Fruit fly (Drosophila melanogaster): ENCODE data around the gene Nhe1.
A peak's percentile ranks its signal among the peaks of the same experiment; 100 is the strongest.

Gene Nhe1

DNA sequence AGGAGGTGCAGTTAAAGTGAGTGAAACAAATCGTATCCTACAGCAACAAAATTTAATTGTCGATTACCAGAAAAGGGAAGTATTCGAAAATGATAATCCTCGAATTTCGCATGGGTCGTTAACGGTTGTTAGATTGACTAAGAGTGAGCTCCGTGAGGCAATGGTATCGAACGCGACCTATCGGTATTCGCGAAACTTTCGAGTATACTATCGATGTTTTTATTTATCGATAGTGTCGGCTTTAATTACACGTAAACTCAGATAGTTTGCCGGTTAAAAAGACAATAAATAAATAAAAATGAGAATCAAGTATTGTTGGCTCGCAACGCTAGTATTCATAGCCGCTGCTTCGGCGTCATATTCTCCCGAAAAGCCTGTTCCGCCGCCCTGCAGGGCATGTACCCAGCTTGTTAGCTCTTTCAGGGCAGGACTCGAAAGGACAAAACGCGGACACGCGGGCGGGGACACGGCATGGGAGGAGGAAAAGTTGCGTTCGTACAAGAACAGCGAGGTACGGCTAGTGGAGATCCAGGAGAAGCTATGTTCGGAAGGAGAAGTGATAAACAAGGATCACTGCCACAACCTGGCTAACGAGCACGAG is 4.3 kb downstream of the Nhe1 start, which contains the start of gene Creld:
Gene Creld, plus strand, starts transcription at position 220 of the 601 bp plus-strand sequence.
- TF ChIP-seq CG8478 (optimal IDR thresholded peaks at IDR 0.05) (no peak), CG2120 (GFP tag; optimal IDR thresholded peaks at IDR 0.05) (peak; percentile 9), trh (GFP tag; optimal IDR thresholded peaks at IDR 0.05) (no peak), ems (GFP tag; optimal IDR thresholded peaks at IDR 0.05) (peak; percentile 0), CG10979 (tag; optimal IDR thresholded peaks at IDR 0.05) (no peak), hbn (GFP tag; IDR thresholded peaks at IDR 0.05; ENCODE audit: partially characterized antibody) (peak; percentile 100), CG12769 (tag; optimal IDR thresholded peaks at IDR 0.05) (no peak), p53 (GFP tag; optimal IDR thresholded peaks at IDR 0.05) (no peak), CG4328 (GFP tag; optimal IDR thresholded peaks at IDR 0.05) (no peak), tll (GFP tag; optimal IDR thresholded peaks at IDR 0.05) (no peak), CG14710 (tag; optimal IDR thresholded peaks at IDR 0.05) (peak; percentile 39), D19B (GFP tag; optimal IDR thresholded peaks at IDR 0.05) (no peak), CG14667 (GFP tag; IDR thresholded peaks at IDR 0.05) (no peak), CG6813 (GFP tag; optimal IDR thresholded peaks at IDR 0.05) (no peak), Antp (GFP tag; optimal IDR thresholded peaks at IDR 0.05) (no peak), BtbVII (GFP tag; optimal IDR thresholded peaks at IDR 0.05) (no peak), unc-4 (GFP tag; IDR thresholded peaks at IDR 0.05; ENCODE audit: partially characterized antibody) (peak; percentile 99), Abd-B (GFP tag; optimal IDR thresholded peaks at IDR 0.05) (no peak), Hmx (GFP tag; optimal IDR thresholded peaks at IDR 0.05) (no peak), CG12155 (GFP tag; optimal IDR thresholded peaks at IDR 0.05) (no peak), jigr1 (GFP tag; IDR thresholded peaks at IDR 0.05) (no peak), H15 (GFP tag; IDR thresholded peaks at IDR 0.05) (no peak), CG31441 (GFP tag; IDR thresholded peaks at IDR 0.05) (no peak), CG2116 (GFP tag; optimal IDR thresholded peaks at IDR 0.05) (peak; percentile 82), insv (GFP tag; optimal IDR thresholded peaks at IDR 0.05) (no peak), danr (GFP tag; IDR thresholded peaks at IDR 0.05) (no peak), CG33213 (GFP tag; optimal IDR thresholded peaks at IDR 0.05) (peak; percentile 54), CG7839 (tag; optimal IDR thresholded peaks at IDR 0.05) (no peak), CG16813 (GFP tag; IDR thresholded peaks at IDR 0.05; ENCODE audit: partially characterized antibody) (peak; percentile 100), CG34422 (GFP tag; IDR thresholded peaks at IDR 0.05) (no peak; the same call in 2 of the 3 replicates), CG8359 (GFP tag; optimal IDR thresholded peaks at IDR 0.05; ENCODE audit: borderline replicate concordance) (no peak), CG5245 (GFP tag; optimal IDR thresholded peaks at IDR 0.05) (no peak), CG15514 (GFP tag; optimal IDR thresholded peaks at IDR 0.05) (peak; percentile 94), Scr (GFP tag; IDR thresholded peaks at IDR 0.05; ENCODE audit: partially characterized antibody) (peak; percentile 99), E2f2 (GFP tag; IDR thresholded peaks at IDR 0.05) (peak; percentile 72), CG4617 (GFP tag; optimal IDR thresholded peaks at IDR 0.05; ENCODE audit: borderline replicate concordance) (peak; percentile 54), Atf3 (GFP tag; optimal IDR thresholded peaks at IDR 0.05) (no peak), pan (optimal IDR thresholded peaks at IDR 0.05) (no peak), pan (GFP tag; optimal IDR thresholded peaks at IDR 0.05 in 1 of 2, IDR thresholded peaks at IDR 0.05 in 1 of 2) (no peak), grn (GFP tag; optimal IDR thresholded peaks at IDR 0.05) (no peak), chinmo (GFP tag; IDR thresholded peaks at IDR 0.05; ENCODE audit: partially characterized antibody) (peak; percentile 100; the same call in 3 of the 4 replicates), CG42726 (GFP tag; IDR thresholded peaks at IDR 0.05; ENCODE audit: partially characterized antibody) (peak; percentile 100), knrl (GFP tag; IDR thresholded peaks at IDR 0.05; ENCODE audit: partially characterized antibody) (peak; percentile 100), ewg (GFP tag; optimal IDR thresholded peaks at IDR 0.05) (no peak), hb (GFP tag; IDR thresholded peaks at IDR 0.05; ENCODE audit: partially characterized antibody) (peak; percentile 99), tna (GFP tag; IDR thresholded peaks at IDR 0.05; ENCODE audit: partially characterized antibody) (peak; percentile 100), croc (GFP tag; conservative IDR thresholded peaks at IDR 0.05) (no peak), CG3995 (GFP tag; optimal IDR thresholded peaks at IDR 0.05) (peak; percentile 56), B-H1 (GFP tag; IDR thresholded peaks at IDR 0.05) (no peak)

Measured in whole organism, embryonic.